Fruit fly (Drosophila melanogaster) whole organism, embryonic: ENCODE measurements around the gene CG14194.

ENCODE experiments used
- Atf6 ChIP-seq: fragments of 200-800 bp; sonication (Bioruptor generic); IDR thresholded peaks from 2 replicates; pipeline ENCODE4 v1.3.6; 2022; ENCODE audit warnings: missing biosample characterization, missing genetic modification characterization
- CG11723 ChIP-seq: fragments of 200-800 bp; sonication (Bioruptor generic); optimal IDR thresholded peaks from 2 replicates; lab custom pipeline; 2017; ENCODE audit warnings: missing biosample characterization, mild to moderate bottlenecking, missing genetic modification characterization
- CG12219 ChIP-seq: fragments of 200-800 bp; sonication (Bioruptor generic); optimal IDR thresholded peaks from 3 replicates; lab custom pipeline; 2018; ENCODE audit warnings: missing biosample characterization, mild to moderate bottlenecking, missing genetic modification characterization
- CG15479 ChIP-seq: fragments of 200-800 bp; sonication (Bioruptor generic); optimal IDR thresholded peaks from 3 replicates; lab custom pipeline; 2019; ENCODE audit warnings: missing biosample characterization, mild to moderate bottlenecking, missing genetic modification characterization, moderate library complexity
- CG15514 ChIP-seq: fragments of 200-800 bp; sonication (Bioruptor generic); optimal IDR thresholded peaks from 3 replicates; lab custom pipeline; 2017; ENCODE audit warnings: missing biosample characterization, missing genetic modification characterization, mild to moderate bottlenecking, moderate library complexity, missing genetic modification reagents
- CG15696 ChIP-seq: fragments of 200-800 bp; sonication (Bioruptor generic); optimal IDR thresholded peaks from 2 replicates; lab custom pipeline; 2019; ENCODE audit warnings: missing biosample characterization, mild to moderate bottlenecking, missing genetic modification characterization, moderate library complexity
- CG16815 ChIP-seq: fragments of 200-800 bp; sonication (Bioruptor generic); optimal IDR thresholded peaks from 3 replicates; lab custom pipeline; 2017; ENCODE audit warnings: missing biosample characterization, mild to moderate bottlenecking, missing genetic modification characterization
- CG17186 ChIP-seq: fragments of 200-800 bp; sonication (Bioruptor generic); optimal IDR thresholded peaks from 3 replicates; lab custom pipeline; 2017; ENCODE audit warnings: missing biosample characterization, missing genetic modification reagents, missing genetic modification characterization
- CG17361 ChIP-seq: fragments of 200-800 bp; sonication (Bioruptor generic); IDR thresholded peaks from 3 replicates; pipeline ENCODE4 v1.3.6; 2022; ENCODE audit warnings: missing biosample characterization, missing genetic modification characterization
- CG17829 ChIP-seq: fragments of 200-800 bp; optimal IDR thresholded peaks from 2 replicates; lab custom pipeline; 2019; ENCODE audit warnings: missing biosample characterization, mild to moderate bottlenecking, missing genetic modification characterization, moderate library complexity
- CG2678 ChIP-seq: fragments of 200-800 bp; sonication (Bioruptor generic); optimal IDR thresholded peaks from 3 replicates; lab custom pipeline; 2019; ENCODE audit warnings: missing biosample characterization, mild to moderate bottlenecking, missing genetic modification characterization, moderate library complexity
- CG33557 ChIP-seq: fragments of 200-800 bp; sonication (Bioruptor generic); optimal IDR thresholded peaks from 2 replicates; lab custom pipeline; 2019; ENCODE audit warnings: missing biosample characterization, mild to moderate bottlenecking, missing genetic modification characterization, moderate library complexity
- CG34376 ChIP-seq: fragments of 200-800 bp; sonication (Bioruptor generic); optimal IDR thresholded peaks from 2 replicates; lab custom pipeline; 2018; ENCODE audit warnings: missing biosample characterization, mild to moderate bottlenecking, missing genetic modification characterization
- CG34422 ChIP-seq: fragments of 200-800 bp; sonication (Bioruptor generic); IDR thresholded peaks from 3 replicates; pipeline ENCODE4 v1.3.6; 2022; ENCODE audit warnings: missing biosample characterization, missing genetic modification characterization
- CG6765 ChIP-seq: fragments of 200-800 bp; sonication (Bioruptor generic); optimal IDR thresholded peaks from 3 replicates; lab custom pipeline; 2017; ENCODE audit warnings: missing biosample characterization, mild to moderate bottlenecking, missing genetic modification characterization
- CG7271 ChIP-seq: fragments of 200-800 bp; sonication (Bioruptor generic); optimal IDR thresholded peaks from 2 replicates; lab custom pipeline; 2018; ENCODE audit warnings: missing biosample characterization, mild to moderate bottlenecking, missing genetic modification characterization, moderate library complexity
- CG7839 ChIP-seq: fragments of 200-800 bp; sonication (Bioruptor generic); optimal IDR thresholded peaks from 3 replicates; lab custom pipeline; 2018; ENCODE audit warnings: missing biosample characterization, mild to moderate bottlenecking, missing genetic modification characterization, moderate library complexity
- Hmx ChIP-seq: fragments of 200-800 bp; sonication (Bioruptor generic); optimal IDR thresholded peaks from 2 replicates; lab custom pipeline; 2016; ENCODE audit warnings: missing biosample characterization, missing genetic modification characterization
- Med ChIP-seq: fragments of 200-800 bp; sonication (Bioruptor generic); peaks from one replicate; lab custom pipeline; 2016; ENCODE audit warnings: missing biosample characterization, missing genetic modification characterization, mild to moderate bottlenecking, inconsistent platforms, moderate library complexity
- NK7.1 ChIP-seq: fragments of 200-800 bp; sonication (Bioruptor generic); optimal IDR thresholded peaks from 3 replicates; lab custom pipeline; 2016; ENCODE audit warnings: missing biosample characterization, missing genetic modification characterization
- Pdp1 ChIP-seq, 2 experiments: fragments of 200-800 bp; sonication (Bioruptor generic); optimal IDR thresholded peaks; 3 replicates each; lab custom pipeline; 2016; ENCODE audit warnings: missing biosample characterization in 2 of 2, missing genetic modification characterization in 2 of 2, mild to moderate bottlenecking in 1 of 2, moderate library complexity in 1 of 2
- Rfx ChIP-seq: fragments of 200-800 bp; sonication (Bioruptor generic); IDR thresholded peaks from 2 replicates; pipeline ENCODE4 v1.3.6; 2022; ENCODE audit warnings: missing biosample characterization, missing genetic modification characterization
- Spps ChIP-seq: fragments of 200-800 bp; sonication (Bioruptor generic); optimal IDR thresholded peaks from 2 replicates; lab custom pipeline; 2018; ENCODE audit warnings: missing biosample characterization, mild to moderate bottlenecking, missing genetic modification characterization
- Sry-β ChIP-seq: fragments of 200-800 bp; sonication (Bioruptor generic); optimal IDR thresholded peaks from 2 replicates; lab custom pipeline; 2018; ENCODE audit warnings: missing biosample characterization, mild to moderate bottlenecking, missing genetic modification characterization, moderate library complexity
- chinmo ChIP-seq: fragments of 200-800 bp; sonication (Bioruptor generic); IDR thresholded peaks from 4 replicates; pipeline ENCODE4 v1.3.6; 2022; ENCODE audit warnings: missing biosample characterization, missing genetic modification characterization; ENCODE audit not compliant: partially characterized antibody
- exex ChIP-seq: fragments of 200-800 bp; sonication (Bioruptor generic); optimal IDR thresholded peaks from 4 replicates; lab custom pipeline; 2018; ENCODE audit warnings: missing biosample characterization, mild to moderate bottlenecking, missing genetic modification characterization, moderate library complexity
- gce ChIP-seq: fragments of 200-800 bp; sonication (Bioruptor generic); IDR thresholded peaks from 3 replicates; pipeline ENCODE4 v1.3.6; 2022; ENCODE audit warnings: missing biosample characterization, missing genetic modification characterization
- grn ChIP-seq: fragments of 200-800 bp; sonication (Bioruptor generic); optimal IDR thresholded peaks from 3 replicates; lab custom pipeline; 2017; ENCODE audit warnings: missing biosample characterization, missing genetic modification characterization
- kni ChIP-seq: fragments of 200-800 bp; sonication (Bioruptor generic); optimal IDR thresholded peaks from 3 replicates; lab custom pipeline; 2017; ENCODE audit warnings: mild to moderate bottlenecking, missing biosample characterization, missing genetic modification reagents, missing genetic modification characterization
- lab ChIP-seq: fragments of 200-800 bp; sonication (Bioruptor generic); optimal IDR thresholded peaks from 3 replicates; lab custom pipeline; 2017; ENCODE audit warnings: missing biosample characterization, missing genetic modification characterization, mild to moderate bottlenecking, moderate library complexity, missing genetic modification reagents
- mirr ChIP-seq: fragments of 200-800 bp; sonication (Bioruptor generic); optimal IDR thresholded peaks from 3 replicates; lab custom pipeline; 2018; ENCODE audit warnings: missing biosample characterization, mild to moderate bottlenecking, missing genetic modification characterization
- run ChIP-seq: fragments of 200-800 bp; sonication (Bioruptor generic); optimal IDR thresholded peaks from 3 replicates; lab custom pipeline; 2018; ENCODE audit warnings: missing biosample characterization, mild to moderate bottlenecking, missing genetic modification characterization
- sd ChIP-seq: fragments of 200-800 bp; sonication (Bioruptor generic); optimal IDR thresholded peaks from 3 replicates; lab custom pipeline; 2018; ENCODE audit warnings: missing biosample characterization, mild to moderate bottlenecking, missing genetic modification characterization, moderate library complexity
- sens ChIP-seq: fragments of 200-800 bp; sonication (Bioruptor generic); peaks from one replicate; lab custom pipeline; 2016; ENCODE audit warnings: missing biosample characterization, missing genetic modification characterization
- sisA ChIP-seq: fragments of 200-800 bp; sonication (Bioruptor generic); IDR thresholded peaks from 2 replicates; pipeline ENCODE4 v1.3.6; 2022; ENCODE audit warnings: missing biosample characterization, missing genetic modification characterization
- sqz ChIP-seq: fragments of 200-800 bp; sonication (Bioruptor generic); optimal IDR thresholded peaks from 3 replicates; lab custom pipeline; 2018; ENCODE audit warnings: missing biosample characterization, mild to moderate bottlenecking, missing genetic modification characterization
- ssp ChIP-seq: fragments of 200-800 bp; sonication (Bioruptor generic); IDR thresholded peaks from 2 replicates; pipeline ENCODE4 v1.3.6; 2022; ENCODE audit warnings: missing biosample characterization, missing genetic modification characterization
- sug ChIP-seq: fragments of 200-800 bp; optimal IDR thresholded peaks from 2 replicates; lab custom pipeline; 2019; ENCODE audit warnings: missing biosample characterization, mild to moderate bottlenecking, missing genetic modification characterization, moderate library complexity
- tio ChIP-seq: fragments of 200-800 bp; sonication (Bioruptor generic); optimal IDR thresholded peaks from 2 replicates; lab custom pipeline; 2017; ENCODE audit warnings: missing biosample characterization, missing genetic modification characterization, inconsistent platforms
- twi ChIP-seq: fragments of 200-800 bp; optimal IDR thresholded peaks from 2 replicates; lab custom pipeline; 2019; ENCODE audit warnings: missing biosample characterization, mild to moderate bottlenecking, missing genetic modification characterization, moderate library complexity
- zfh1 ChIP-seq: fragments of 200-800 bp; sonication (Bioruptor generic); IDR thresholded peaks from 3 replicates; pipeline ENCODE4 v1.3.6; 2022; ENCODE audit warnings: missing biosample characterization, missing genetic modification characterization

CG14194 gene

dm6 chrX:19238613-19239012, 45.3 kb downstream of the CG14194 start (continued):
- TF ChIP-seq gce (no peak), CG15479 (no peak), CG17186 (GFP tag; lab: Kevin White, UChicago) (no peak), CG17829 (tag; lab: Kevin White, UChicago) (no peak)

- TF ChIP-seq sug (tag; lab: Kevin White, UChicago), result peak; percentile 78
- TF ChIP-seq Spps, result no peak
- no peak for TF ChIP-seq Sry-β (GFP tag; lab: Kevin White, UChicago)
- TF ChIP-seq NK7.1 (GFP tag; lab: Kevin White, UChicago), result no peak
- TF ChIP-seq sqz, result no peak
- no peak for TF ChIP-seq CG12219 (GFP tag; lab: Kevin White, UChicago)
- no peak for TF ChIP-seq Hmx (GFP tag; lab: Kevin White, UChicago)
- TF ChIP-seq exex (tag; lab: Kevin White, UChicago), result peak; percentile 69
- no peak for TF ChIP-seq CG6765 (GFP tag; lab: Kevin White, UChicago)
- TF ChIP-seq Pdp1 (GFP tag; optimal IDR thresholded peaks at IDR 0.05; lab: Kevin White, UChicago), result no peak
- TF ChIP-seq CG33557 (GFP tag; lab: Kevin White, UChicago), result no peak
- no peak for TF ChIP-seq CG7839
- TF ChIP-seq CG34376 (GFP tag; lab: Kevin White, UChicago), result peak; percentile 11
- peak; percentile 37 for TF ChIP-seq CG15514 (GFP tag; lab: Kevin White, UChicago)
- peak; percentile 48 for TF ChIP-seq run (tag; lab: Kevin White, UChicago)
- no peak for TF ChIP-seq chinmo (GFP tag; lab: Robert Waterston, UW)
- TF ChIP-seq ssp (GFP tag; lab: Robert Waterston, UW), result no peak
- TF ChIP-seq CG15479, result no peak
- TF ChIP-seq mirr (GFP tag; lab: Kevin White, UChicago), result peak; percentile 76
These were observed 46.0 kb downstream of the CG14194 start for dm6 chrX:19239365-19239764.

- TF ChIP-seq sisA (GFP tag; lab: Robert Waterston, UW), result 0 out of 2 replicates have a peak, but pooled peaks have one; percentile 6
- 0 out of 3 replicates have a peak, but pooled peaks have one; percentile 9 for TF ChIP-seq CG34422 (GFP tag; lab: Robert Waterston, UW)
- peak; percentile 33 for TF ChIP-seq sd
- TF ChIP-seq zfh1 (GFP tag; lab: Robert Waterston, UW), result no peak
- peak; percentile 43 for TF ChIP-seq exex (tag; lab: Kevin White, UChicago)
- TF ChIP-seq kni (GFP tag; lab: Kevin White, UChicago), result no peak
- TF ChIP-seq sens, result peak; percentile 64
- TF ChIP-seq CG11723 (GFP tag; lab: Kevin White, UChicago), result no peak
- TF ChIP-seq CG16815 (GFP tag; lab: Kevin White, UChicago), result no peak
- 0 out of 2 replicates have a peak, but pooled peaks have one; percentile 25 for TF ChIP-seq Rfx (GFP tag; lab: Robert Waterston, UW)
- TF ChIP-seq CG17361 (GFP tag; lab: Robert Waterston, UW), result 0 out of 3 replicates have a peak, but pooled peaks have one; percentile 13
- TF ChIP-seq lab (GFP tag; lab: Kevin White, UChicago), result peak; percentile 11
- peak; percentile 33 for TF ChIP-seq CG34376 (GFP tag; lab: Kevin White, UChicago)
- peak; percentile 7 for TF ChIP-seq mirr (GFP tag; lab: Kevin White, UChicago)
- peak; percentile 30 for TF ChIP-seq CG2678
- TF ChIP-seq CG15696, result no peak
- TF ChIP-seq grn (GFP tag; lab: Kevin White, UChicago), result peak; percentile 90
- no peak for TF ChIP-seq tio (GFP tag; lab: Kevin White, UChicago)
- TF ChIP-seq twi (tag; lab: Kevin White, UChicago), result peak; percentile 8
- TF ChIP-seq Med (GFP tag; lab: Kevin White, UChicago), result peak; percentile 60
- 0 out of 2 replicates have a peak, but pooled peaks have one; percentile 13 for TF ChIP-seq Atf6 (GFP tag; lab: Robert Waterston, UW)
- TF ChIP-seq sug (tag; lab: Kevin White, UChicago), result peak; percentile 57
- TF ChIP-seq CG7271 (tag; lab: Kevin White, UChicago), result no peak
These were observed 47.0 kb downstream of the CG14194 start for dm6 chrX:19240230-19240839.
